Worm (Caenorhabditis elegans): ENCODE results near the gene F28C1.3.

Gene F28C1.3

ce11 chrV:12467755-12468154 is 708 bp upstream of the F28C1.3 start:
- TF ChIP-seq unc-62 (GFP tag; optimal IDR thresholded peaks at IDR 0.05), result no peak

DNA sequence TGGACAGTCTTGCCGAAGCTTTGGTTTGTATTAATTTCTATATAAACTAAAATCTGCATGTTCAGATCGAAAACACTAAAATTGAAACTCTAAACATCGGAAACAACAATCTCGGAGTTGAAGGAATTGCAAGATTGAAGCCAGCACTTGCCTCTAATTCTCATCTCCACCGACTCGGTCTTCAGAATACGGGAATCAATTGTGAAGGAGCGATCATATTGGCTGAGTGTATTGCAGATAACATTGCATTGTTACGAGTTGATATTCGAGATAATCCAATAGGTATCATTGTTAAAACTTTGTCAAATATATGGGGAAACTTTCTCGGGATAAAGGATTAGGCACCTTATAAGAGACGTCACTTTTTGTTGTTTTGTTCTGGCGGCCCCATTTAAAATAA is 1.9 kb downstream of the F28C1.3 start:
- no peak for TF ChIP-seq unc-62 (GFP tag; optimal IDR thresholded peaks at IDR 0.05)

ce11 chrV:12475360-12475759 is 6.9 kb downstream of the F28C1.3 start:
- TF ChIP-seq unc-62 (GFP tag; optimal IDR thresholded peaks at IDR 0.05), result no peak

DNA sequence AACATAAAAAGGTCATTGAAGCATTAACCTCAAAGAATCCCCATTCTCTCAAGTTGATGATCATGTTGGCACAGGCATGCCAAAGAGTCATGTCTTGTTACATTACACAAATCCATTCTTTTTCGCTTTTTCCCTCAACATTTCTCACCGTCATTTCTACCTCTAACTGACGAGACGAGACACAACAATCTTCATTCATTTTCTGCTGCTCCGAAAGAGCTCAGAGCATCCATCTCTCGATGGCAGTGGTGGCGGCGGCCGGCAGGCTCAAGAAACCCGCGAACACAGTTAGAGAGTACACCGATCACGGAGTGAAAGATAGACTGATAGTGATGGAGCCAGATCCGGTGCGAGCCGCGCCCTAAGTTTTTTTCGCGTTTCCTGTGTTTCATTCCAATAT is 8.7 kb downstream of the F28C1.3 start:
- no peak for TF ChIP-seq unc-62 (GFP tag; optimal IDR thresholded peaks at IDR 0.05)

DNA sequence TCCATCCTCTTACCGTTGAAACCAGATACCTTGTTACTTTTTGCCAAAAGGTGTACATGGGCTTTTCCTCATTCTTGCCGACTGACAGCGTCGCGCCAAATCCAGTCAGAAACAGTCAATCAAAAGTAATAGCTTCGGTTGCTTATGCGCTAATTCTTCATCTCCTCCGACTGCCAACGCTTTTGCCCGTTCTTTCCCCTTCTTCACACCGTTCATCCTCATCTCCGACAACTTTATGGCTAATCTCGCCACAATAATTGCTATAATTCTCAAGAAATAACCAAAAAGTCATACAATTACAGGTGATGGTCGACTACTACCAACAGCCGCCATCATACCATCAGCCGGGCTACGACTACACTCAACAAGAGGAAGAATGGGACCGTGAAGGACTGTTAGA is 9.6 kb downstream of the F28C1.3 start, which contains the start of gene atn-1:
Gene atn-1 (plus strand): TSS at position 301 of the 400 bp plus-strand sequence.
- TF ChIP-seq unc-62 (GFP tag; optimal IDR thresholded peaks at IDR 0.05), result no peak

DNA sequence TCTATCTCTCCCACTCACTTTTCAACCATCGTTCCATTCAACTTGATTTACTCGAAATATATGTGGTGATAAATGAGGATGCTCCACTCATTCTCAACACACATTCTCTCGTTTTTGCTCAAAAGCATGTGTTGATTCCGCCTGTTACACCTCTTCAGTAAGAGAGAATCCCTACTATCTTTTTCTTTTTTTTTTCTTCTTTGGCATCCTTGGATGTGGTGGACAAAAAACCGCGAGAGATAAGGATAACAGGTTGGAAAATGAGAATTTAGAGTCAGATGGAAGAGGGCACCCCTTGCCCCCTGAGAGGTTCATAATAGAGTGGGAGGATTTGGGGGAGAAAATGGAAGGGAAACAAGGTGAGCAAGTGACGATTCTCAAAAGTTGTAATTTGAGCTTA is 10.5 kb downstream of the F28C1.3 start:
- TF ChIP-seq unc-62 (GFP tag; optimal IDR thresholded peaks at IDR 0.05), result no peak

DNA sequence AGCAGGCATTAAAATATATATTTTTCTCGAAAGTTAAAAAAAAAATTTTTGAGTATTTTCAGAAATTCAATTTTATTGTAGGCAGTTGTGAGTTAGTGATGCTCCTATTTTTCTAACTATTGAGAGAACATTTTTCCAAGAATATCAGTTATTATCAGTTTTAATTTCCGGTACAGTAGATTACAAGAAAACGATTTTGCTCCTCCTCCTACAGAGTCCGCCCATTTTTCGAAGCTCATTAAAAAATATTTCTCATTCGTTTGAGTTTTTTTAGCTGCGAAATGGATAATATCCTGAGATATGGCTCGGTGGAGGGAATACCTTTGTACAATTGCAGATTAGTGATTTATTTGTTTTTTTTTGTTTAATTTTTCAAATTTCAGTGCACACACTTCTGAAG is 16.1 kb downstream of the F28C1.3 start, which contains the start of gene srt-39:
Gene srt-39 (plus strand): TSS at position 301 of the 400 bp plus-strand sequence.
- TF ChIP-seq unc-62 (GFP tag; optimal IDR thresholded peaks at IDR 0.05), result no peak

- TF ChIP-seq unc-62 (GFP tag; optimal IDR thresholded peaks at IDR 0.05), result no peak
These were observed 18.5 kb downstream of the F28C1.3 start, which contains the start of gene inx-11 for ce11 chrV:12486934-12487333. Gene inx-11 (plus strand): TSS chrV:12487234.

- TF ChIP-seq unc-62 (GFP tag; optimal IDR thresholded peaks at IDR 0.05), result no peak
These were observed 19.5 kb downstream of the F28C1.3 start for ce11 chrV:12488002-12488401.

- TF ChIP-seq unc-62 (GFP tag; optimal IDR thresholded peaks at IDR 0.05), result no peak
These were observed 22.7 kb downstream of the F28C1.3 start for ce11 chrV:12491070-12491643.

DNA sequence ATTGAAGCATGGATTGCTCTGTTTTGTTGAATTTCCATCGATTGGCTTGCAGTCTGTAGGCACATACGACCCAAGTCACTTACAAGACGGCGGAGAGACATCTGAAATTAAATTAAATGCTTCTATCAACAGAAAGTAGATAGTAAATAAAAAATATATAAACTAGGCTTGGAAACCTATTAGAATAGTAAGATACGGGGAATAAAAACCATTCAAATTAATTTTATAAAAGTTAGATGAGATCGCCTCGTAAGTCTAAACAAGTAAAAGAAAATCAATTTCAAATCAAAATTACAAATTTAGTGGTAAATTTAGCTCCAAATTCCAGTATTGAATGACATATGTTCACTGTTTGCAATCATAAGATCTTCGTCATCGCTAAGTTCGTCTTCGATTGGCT is 26.1 kb downstream of the F28C1.3 start, which contains the start of gene mrps-11:
Gene mrps-11 (minus strand): TSS at position 101 of the 400 bp plus-strand sequence.
- no peak for TF ChIP-seq unc-62 (GFP tag; optimal IDR thresholded peaks at IDR 0.05)

- no peak for TF ChIP-seq unc-62 (GFP tag; optimal IDR thresholded peaks at IDR 0.05)
These were observed 29.3 kb downstream of the F28C1.3 start, which contains the start of the genes W04D2.4 and rbm-25 for ce11 chrV:12497725-12498263. Gene W04D2.4 (minus strand): TSS chrV:12497755. Gene rbm-25 (plus strand): TSS chrV:12498213.

DNA sequence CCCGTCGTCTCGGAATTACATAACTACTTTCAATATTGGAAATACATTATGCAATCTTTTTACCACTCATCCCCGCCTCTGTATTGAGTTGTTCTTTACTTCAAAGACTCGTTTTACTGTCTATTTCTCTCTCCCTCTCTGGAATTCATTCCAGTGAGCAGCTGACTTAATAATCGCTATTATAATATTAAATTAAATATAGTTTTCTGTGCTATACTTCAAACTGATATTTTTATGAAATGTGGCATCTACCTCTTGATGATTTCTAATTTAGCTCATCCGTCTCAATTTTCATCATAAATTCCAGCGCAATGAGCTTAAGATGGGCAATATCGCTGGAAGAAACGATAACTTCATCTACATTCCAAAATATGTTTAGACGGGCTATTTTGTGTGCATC is 35.0 kb downstream of the F28C1.3 start, which contains the start of gene T28H10.1:
Gene T28H10.1 (plus strand): TSS at position 301 of the 400 bp plus-strand sequence.
- TF ChIP-seq unc-62 (GFP tag; optimal IDR thresholded peaks at IDR 0.05), result no peak

- TF ChIP-seq unc-62 (GFP tag; optimal IDR thresholded peaks at IDR 0.05), result no peak
These were observed 37.3 kb downstream of the F28C1.3 start for ce11 chrV:12505730-12506129.

DNA sequence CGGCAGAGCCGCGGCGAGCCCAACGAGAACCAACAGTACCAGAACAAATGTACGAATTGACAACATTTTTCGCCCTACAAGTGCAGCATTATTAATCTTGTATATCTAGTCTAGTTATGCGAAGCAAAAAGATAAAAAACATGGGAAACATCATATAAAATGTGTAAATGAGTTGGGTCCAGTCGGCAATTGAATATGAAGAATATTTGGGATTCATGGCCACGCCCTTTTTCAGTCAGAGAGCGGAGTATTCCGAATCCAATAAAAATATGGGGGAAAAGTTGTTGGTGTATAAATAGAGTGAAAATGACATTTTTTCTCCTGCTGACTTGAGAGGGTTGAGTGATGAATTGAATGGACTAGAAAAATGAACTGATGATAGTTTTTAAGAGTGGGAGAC is 37.7 kb downstream of the F28C1.3 start, which contains the start of gene nlp-46:
Gene nlp-46 (minus strand): TSS at position 101 of the 400 bp plus-strand sequence.
- no peak for TF ChIP-seq unc-62 (GFP tag; optimal IDR thresholded peaks at IDR 0.05)

- no peak for TF ChIP-seq unc-62 (GFP tag; optimal IDR thresholded peaks at IDR 0.05)
These were observed 43.5 kb downstream of the F28C1.3 start for ce11 chrV:12511946-12512345.

- no peak for TF ChIP-seq unc-62 (GFP tag; optimal IDR thresholded peaks at IDR 0.05)
These were observed 44.3 kb downstream of the F28C1.3 start, which contains the start of the genes T28H10.2 and lgmn-1 for ce11 chrV:12512773-12513172. Gene T28H10.2 (minus strand): TSS chrV:12512949. Gene lgmn-1 (plus strand): TSS chrV:12513056.

All from whole organism, dauer.